Worm (Caenorhabditis elegans) whole organism, L4/young adult: ENCODE data around the gene col-117.

Experiments used
- W03F9.2 ChIP-seq: fragments of 150-350 bp; optimal IDR thresholded peaks from 2 replicates; lab custom pipeline; 2014; ENCODE audit warnings: missing biosample characterization, missing genetic modification characterization
- dao-5 ChIP-seq: sonication (generic microtip); optimal IDR thresholded peaks from 2 replicates; lab custom pipeline; 2016; ENCODE audit warnings: missing genotype, missing genetic modification characterization, moderate library complexity, missing compliant biosample characterization
- him-1 ChIP-seq: sonication (generic microtip); optimal IDR thresholded peaks from 2 replicates; lab custom pipeline; 2016; ENCODE audit warnings: missing genotype, missing genetic modification reagents, missing genetic modification characterization, missing compliant biosample characterization

col-117 gene

DNA sequence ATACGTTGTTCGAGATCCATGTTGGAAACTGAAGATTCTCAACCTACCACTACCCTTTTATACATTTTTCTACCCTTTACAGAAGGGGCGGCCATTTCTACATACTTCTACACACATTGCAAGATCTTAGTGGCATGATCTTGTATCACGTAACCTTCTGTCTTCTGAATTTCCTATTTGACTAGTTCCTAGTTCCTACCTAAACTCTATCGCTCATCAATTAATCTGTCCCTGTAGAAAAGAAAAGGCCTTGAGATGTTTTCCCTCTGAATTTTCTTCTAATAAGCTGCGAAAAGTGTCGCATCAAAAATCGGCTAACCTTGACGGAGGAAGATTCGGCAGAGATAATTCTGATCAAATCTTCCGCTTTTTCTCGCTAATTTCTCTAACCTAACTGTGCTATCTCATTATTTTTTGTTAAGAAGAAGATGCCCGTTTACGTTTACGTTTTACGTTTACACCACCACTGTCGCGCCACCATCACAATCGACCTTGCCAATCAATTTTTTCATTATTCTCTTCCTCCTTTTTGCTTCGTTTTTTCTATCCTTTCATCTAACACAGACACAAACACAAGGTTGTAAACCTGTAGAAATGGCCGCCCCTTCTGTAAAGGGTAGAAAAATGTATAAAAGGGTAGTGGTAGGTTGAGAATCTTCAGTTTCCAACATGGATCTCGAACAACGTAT is at the start of gene col-117, which contains the start of gene col-3:
col-117 (minus strand) TSS at position 51 of the 689 bp plus-strand sequence.
col-3 (plus strand) TSS at position 639 of the 689 bp plus-strand sequence.
- TF ChIP-seq W03F9.2 (tag; lab: Kevin White, UChicago) (no peak), dao-5 (no peak), him-1 (tag; lab: Kevin White, UChicago) (no peak)

DNA sequence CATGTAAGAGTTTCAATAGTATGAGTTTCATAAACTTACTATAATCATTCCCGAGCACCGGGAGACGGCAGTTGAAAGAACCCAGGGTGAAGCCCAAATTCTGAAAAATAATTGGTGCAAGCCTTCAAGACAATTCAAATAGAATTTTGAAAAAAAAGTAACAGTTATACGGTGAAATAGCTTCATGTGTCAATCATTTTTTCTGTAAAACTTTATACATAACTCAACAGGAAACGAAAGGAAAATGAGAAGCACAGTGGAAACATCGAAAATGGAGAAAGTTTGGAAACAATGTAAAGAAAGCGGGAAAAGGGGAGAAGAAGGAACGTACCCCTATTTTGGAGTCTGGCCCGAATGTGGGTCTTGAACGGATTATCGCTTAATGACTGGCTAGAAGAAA is 49.0 kb upstream of the col-117 start, which contains the start of gene C09G9.3:
C09G9.3 (minus strand) TSS at position 101 of the 400 bp plus-strand sequence.
- no peak for TF ChIP-seq dao-5

DNA sequence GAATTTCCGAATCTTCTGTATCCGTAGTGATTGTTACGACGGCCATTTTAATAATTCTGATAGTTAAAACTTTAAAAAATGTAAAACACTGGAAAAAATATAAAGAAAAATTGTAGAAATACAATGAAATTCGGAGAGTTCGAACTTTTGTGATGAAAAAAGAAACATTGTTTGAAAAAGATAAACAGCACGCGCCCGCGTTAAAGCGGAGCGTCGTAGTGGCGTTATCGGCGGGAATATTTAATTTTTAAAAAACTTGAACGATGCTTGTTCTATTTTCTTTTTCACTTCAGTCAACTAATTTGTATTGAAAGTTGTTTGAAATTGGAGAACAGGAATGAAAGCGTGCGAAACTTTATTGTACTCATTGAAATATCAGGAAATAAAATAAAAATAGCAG is 45.6 kb upstream of the col-117 start, which contains the start of gene npp-23:
npp-23 (minus strand) TSS at position 56 of the 400 bp plus-strand sequence.
- TF ChIP-seq W03F9.2 (tag; lab: Kevin White, UChicago) (no peak), dao-5 (no peak), him-1 (tag; lab: Kevin White, UChicago) (no peak)

DNA sequence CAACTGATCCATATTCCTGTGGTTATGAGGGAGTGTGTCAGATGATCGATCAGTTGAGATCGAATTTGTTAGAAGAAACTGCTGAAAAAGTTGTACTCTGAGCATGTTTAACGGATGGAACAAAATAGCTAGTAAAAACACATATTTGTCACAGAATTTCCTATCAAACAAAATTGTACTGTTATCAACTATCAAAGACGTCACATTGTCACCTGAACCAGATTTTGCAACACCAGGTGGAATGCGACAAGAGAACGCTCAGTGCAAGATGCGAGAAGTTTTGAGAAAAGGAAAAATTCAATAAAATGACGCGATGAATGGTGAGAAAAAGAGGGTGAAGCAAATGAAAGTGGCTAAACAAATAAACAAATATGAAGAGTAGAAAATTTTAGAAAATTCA is 43.6 kb upstream of the col-117 start:
- TF ChIP-seq W03F9.2 (tag; lab: Kevin White, UChicago) (no peak), dao-5 (no peak), him-1 (tag; lab: Kevin White, UChicago) (no peak)

DNA sequence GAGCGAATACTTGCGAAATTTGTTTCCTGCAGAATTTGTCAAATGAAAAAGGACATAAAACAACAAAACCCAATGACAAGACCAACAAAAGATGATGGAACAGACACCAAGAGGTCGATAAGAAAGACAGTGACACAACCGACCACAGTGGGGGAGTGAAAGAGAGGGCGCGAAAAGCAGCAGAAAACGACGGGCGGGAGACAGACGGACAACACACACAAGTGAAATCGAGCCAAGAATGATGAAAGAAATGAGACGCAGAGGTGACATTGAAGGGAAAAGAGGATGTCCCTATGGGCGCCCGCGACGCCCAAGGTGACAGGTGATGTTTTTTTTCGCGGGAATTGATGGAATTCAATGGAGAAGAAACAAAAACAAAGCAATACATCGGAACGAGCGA is 42.1 kb upstream of the col-117 start:
- TF ChIP-seq him-1 (tag; lab: Kevin White, UChicago) (no peak), W03F9.2 (tag; lab: Kevin White, UChicago) (peak; percentile 74), dao-5 (no peak)

DNA sequence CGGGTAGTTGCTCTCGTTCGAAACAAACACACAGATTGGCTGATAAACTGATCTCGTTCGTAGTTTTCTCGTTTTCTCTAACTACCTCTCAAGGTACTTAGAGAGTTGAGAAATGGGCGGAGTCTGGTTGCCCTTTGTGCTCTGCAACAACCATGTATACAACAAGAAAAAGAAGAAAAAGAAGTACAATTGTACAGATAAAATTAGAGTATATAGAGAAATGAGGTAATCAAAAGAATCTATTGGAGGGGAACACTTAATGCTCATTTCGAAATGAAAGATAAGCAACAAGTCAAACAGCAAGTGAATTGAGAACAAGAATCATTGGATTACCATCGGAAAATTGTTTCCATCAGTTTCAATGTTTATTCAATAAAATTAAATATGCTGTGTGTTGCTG is 41.3 kb upstream of the col-117 start, which contains the start of gene C09G9.1:
C09G9.1 (minus strand) TSS at position 143 of the 400 bp plus-strand sequence.
- TF ChIP-seq him-1 (tag; lab: Kevin White, UChicago) (no peak), W03F9.2 (tag; lab: Kevin White, UChicago) (no peak), dao-5 (no peak)

DNA sequence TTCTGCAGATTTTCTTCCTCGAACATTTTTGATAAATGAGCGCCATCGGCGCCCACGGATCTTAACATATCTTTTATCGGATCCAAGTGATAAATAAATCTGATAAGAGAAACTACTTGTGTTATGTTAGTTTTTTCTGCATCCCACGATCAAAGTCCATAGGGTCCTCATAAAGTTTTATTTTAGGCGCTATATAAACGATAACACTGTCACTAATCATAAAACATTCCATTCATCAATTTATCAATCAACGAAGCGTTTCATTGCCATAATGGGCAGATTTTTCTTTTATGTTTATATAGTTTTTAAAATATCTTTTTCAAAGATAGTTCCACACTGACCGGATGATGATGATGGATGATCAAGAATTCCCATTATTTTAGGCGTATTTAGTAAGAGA is 40.7 kb upstream of the col-117 start:
- TF ChIP-seq W03F9.2 (tag; lab: Kevin White, UChicago) (no peak), him-1 (tag; lab: Kevin White, UChicago) (no peak), dao-5 (no peak)

DNA sequence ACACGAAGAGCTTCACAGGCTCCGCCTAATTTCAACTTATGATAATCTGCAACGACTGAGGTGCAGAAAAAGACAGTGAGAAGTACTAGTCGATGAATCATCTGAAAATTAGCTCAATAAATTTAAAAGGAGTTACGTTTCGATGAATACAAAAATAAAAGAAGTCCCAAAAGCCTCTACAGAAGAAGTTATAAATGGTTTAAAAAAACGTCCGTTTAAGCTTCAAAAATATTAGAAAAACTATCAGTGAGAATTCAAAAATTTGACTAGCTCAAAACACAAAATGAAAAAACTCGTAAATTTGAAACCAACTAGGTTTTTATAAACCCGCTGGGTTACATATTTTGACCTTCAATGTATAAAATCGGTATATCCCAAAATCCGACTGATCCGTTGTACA is 32.0 kb upstream of the col-117 start, which contains the start of gene T11B7.5:
T11B7.5 (minus strand) TSS at position 101 of the 400 bp plus-strand sequence.
- TF ChIP-seq him-1 (tag; lab: Kevin White, UChicago) (no peak), dao-5 (no peak), W03F9.2 (tag; lab: Kevin White, UChicago) (no peak)

DNA sequence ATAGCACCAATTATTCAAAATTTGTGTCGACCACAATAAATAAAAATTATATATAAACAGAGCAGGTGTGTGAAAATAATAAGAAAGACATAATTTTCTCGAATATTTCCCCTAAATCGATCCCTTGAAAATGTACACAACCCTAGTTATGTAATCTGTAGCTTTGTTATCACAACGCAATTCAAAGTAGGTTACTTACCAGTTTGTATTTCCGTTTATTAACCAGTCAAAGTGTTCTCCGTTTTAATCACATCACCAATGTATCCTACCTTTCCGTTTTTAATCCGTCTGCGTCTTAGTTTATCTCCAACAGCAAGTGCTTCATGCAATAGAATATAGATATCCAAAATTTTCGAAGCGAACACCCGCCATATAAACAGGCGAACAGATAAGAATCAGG is 29.3 kb upstream of the col-117 start:
- TF ChIP-seq dao-5 (no peak), him-1 (tag; lab: Kevin White, UChicago) (no peak), W03F9.2 (tag; lab: Kevin White, UChicago) (no peak)

DNA sequence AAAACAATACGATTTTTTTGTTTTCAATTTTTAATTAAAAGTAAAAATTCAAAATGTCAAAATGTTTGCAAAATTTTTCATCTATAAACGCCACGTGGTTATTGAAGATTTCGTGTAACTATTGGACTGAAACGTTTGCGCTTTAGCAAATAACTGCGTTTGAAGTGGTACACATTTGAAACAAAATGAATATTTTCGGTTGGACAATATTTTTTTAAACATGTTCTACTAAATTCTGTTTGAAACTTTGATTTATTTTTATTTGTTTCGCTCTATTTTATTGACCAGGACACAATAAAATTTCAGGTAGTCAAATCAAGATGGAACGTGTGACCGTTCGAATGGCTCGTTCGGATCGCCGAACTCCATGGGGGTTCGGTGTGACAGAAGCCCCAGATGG is 28.2 kb upstream of the col-117 start, which contains the start of gene alp-1:
alp-1 (plus strand) TSS at position 301 of the 400 bp plus-strand sequence.
- no peak for TF ChIP-seq W03F9.2 (tag; lab: Kevin White, UChicago)
- TF ChIP-seq him-1 (tag; lab: Kevin White, UChicago) = no peak
- TF ChIP-seq dao-5 = no peak

DNA sequence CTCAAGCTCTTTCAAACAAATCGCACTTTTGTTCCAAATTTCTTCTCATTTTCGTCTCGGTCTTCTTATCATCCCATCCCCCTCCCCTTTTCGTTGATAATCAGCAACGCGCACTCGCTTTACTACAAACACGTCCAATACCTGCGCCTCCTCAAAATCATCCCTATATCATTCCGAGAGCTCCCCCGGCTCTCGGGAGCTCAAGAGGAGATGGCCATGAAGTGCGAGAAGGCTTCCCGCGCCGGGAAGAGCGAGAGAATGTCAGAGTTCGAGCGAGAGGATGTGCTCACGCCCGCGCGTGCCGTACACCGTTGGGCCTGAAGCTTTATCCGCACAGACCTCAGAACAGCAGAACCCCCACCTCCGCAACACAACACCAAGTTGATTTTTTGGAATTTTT is 26.8 kb upstream of the col-117 start:
- no peak for TF ChIP-seq him-1 (tag; lab: Kevin White, UChicago)

DNA sequence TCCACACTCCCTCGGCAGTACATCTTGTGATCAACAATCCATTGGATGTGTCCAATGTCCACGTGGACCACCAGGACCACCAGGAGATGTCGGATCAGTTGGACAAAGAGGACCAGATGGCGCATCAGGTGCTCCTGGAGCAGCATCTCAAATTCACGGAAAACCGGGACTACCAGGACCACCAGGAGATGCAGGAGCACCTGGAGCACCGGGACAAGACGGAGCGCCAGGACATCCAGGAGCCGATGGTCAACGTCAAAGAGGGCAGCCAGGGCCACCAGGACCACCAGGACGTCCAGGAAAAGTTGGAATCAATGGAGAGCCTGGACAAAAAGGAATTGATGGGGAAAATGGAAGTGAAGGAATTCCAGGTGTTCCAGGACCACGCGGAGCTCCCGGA is 25.0 kb upstream of the col-117 start:
- TF ChIP-seq dao-5 = no peak
- TF ChIP-seq him-1 (tag; lab: Kevin White, UChicago) = no peak
- TF ChIP-seq W03F9.2 (tag; lab: Kevin White, UChicago) = no peak

DNA sequence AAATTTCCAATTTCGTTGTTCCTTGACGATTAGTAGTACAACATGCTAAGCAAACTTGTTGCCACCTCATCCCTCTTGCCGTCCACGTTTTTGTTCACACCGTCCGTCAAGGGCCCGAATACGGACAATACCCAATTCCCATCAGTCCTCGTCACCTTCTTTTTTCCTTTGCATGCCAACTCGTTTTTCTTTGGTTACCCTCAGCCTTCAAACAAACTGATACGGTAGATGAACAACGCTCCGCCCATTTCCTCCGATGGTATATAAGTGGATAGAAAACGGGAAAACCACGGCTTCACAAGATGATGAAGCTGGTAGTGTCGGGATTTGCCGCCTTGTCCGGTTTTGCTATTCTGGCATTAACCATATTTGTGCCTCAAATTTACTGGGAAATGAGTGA is 23.9 kb upstream of the col-117 start, which contains the start of gene col-118:
col-118 (plus strand) TSS at position 301 of the 400 bp plus-strand sequence.
- TF ChIP-seq W03F9.2 (tag; lab: Kevin White, UChicago) (no peak), dao-5 (no peak), him-1 (tag; lab: Kevin White, UChicago) (no peak)

DNA sequence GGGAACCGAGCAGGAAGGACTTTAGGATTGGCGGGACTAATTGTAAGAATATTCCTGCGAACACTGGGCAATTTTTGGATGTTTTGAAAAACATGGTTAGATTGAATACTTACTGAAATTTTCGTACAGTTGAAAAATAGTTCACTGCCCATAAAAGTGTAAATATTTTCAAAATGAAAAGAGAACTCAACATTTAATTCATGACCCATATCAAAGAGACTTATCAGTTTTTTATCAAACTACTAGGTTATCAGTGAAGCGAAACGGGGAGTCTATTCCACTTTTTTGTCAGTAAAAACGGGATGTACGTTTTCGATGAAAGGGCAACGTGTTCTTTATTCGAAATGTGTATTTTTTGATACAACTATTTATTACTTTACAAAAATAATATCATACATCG is 21.9 kb upstream of the col-117 start:
- TF ChIP-seq him-1 (tag; lab: Kevin White, UChicago) (no peak), dao-5 (no peak), W03F9.2 (tag; lab: Kevin White, UChicago) (no peak)

DNA sequence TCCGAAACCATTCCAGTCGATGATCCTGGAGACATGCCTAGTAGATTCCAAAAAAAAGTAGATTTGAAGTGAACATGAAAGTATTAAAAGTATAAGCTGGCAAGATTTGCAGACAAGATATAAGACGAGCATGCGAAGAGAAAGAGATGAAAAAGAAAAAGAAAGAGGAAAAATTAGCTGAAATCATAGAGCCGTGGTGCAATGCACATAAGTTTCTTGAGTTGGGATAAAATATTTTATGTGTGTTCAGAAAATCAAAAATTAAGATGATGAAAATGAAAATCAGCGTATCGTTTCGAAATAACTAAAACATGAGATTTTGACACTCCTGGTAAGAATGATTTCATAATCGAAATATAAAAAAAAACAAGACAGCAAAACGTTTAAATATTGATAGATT is 20.5 kb upstream of the col-117 start, which contains the start of gene T11B7.2:
T11B7.2 (minus strand) TSS at position 101 of the 400 bp plus-strand sequence.
- TF ChIP-seq dao-5 = no peak
- TF ChIP-seq him-1 (tag; lab: Kevin White, UChicago) = no peak
- no peak for TF ChIP-seq W03F9.2 (tag; lab: Kevin White, UChicago)
